Fruit fly (Drosophila melanogaster) whole organism, wandering third instar larva: ENCODE measurements around the gene fusl.

Experiments used
- Abd-B ChIP-seq: fragments of >200 bp; optimal IDR thresholded peaks from 2 replicates; lab custom pipeline; 2017; ENCODE audit warnings: missing biosample characterization, missing genetic modification characterization
- CG32264 ChIP-seq: fragments of 200-800 bp; sonication (Bioruptor generic); optimal IDR thresholded peaks from 2 replicates; lab custom pipeline; 2016; ENCODE audit warnings: missing biosample characterization, missing genetic modification characterization
- CG9705 ChIP-seq: fragments of 200-800 bp; sonication (Bioruptor generic); optimal IDR thresholded peaks from 2 replicates; lab custom pipeline; 2018; ENCODE audit warnings: missing biosample characterization, mild to moderate bottlenecking, missing genetic modification characterization
- Dfd ChIP-seq: fragments of >200 bp; optimal IDR thresholded peaks from 2 replicates; lab custom pipeline; 2017; ENCODE audit warnings: missing biosample characterization, missing genetic modification characterization
- GATAd ChIP-seq: sonication (Bioruptor generic); optimal IDR thresholded peaks from 2 replicates; lab custom pipeline; 2016; ENCODE audit warnings: missing biosample characterization, missing genetic modification characterization
- HLH106 ChIP-seq: fragments of 200-800 bp; optimal IDR thresholded peaks from 3 replicates; lab custom pipeline; 2019; ENCODE audit warnings: missing biosample characterization, mild to moderate bottlenecking, missing genetic modification characterization, moderate library complexity
- Hnf4 ChIP-seq: fragments of 200-800 bp; sonication (Bioruptor generic); optimal IDR thresholded peaks from 2 replicates; lab custom pipeline; 2016; ENCODE audit warnings: missing biosample characterization, mild to moderate bottlenecking, missing genetic modification characterization
- Hr78 ChIP-seq: fragments of >200 bp; optimal IDR thresholded peaks from 2 replicates; lab custom pipeline; 2017; ENCODE audit warnings: missing biosample characterization, missing genetic modification characterization
- Mio ChIP-seq: sonication (Bioruptor generic); optimal IDR thresholded peaks from 2 replicates; lab custom pipeline; 2016; ENCODE audit warnings: missing biosample characterization, missing genetic modification characterization
- Myc ChIP-seq: fragments of >200 bp; optimal IDR thresholded peaks from 2 replicates; lab custom pipeline; 2017
- N ChIP-seq: fragments of >200 bp; optimal IDR thresholded peaks from 2 replicates; lab custom pipeline; 2018; ENCODE audit warnings: missing biosample characterization, missing external identifiers, missing genetic modification characterization
- OdsH ChIP-seq: fragments of 200-800 bp; sonication (Bioruptor generic); optimal IDR thresholded peaks from 2 replicates; lab custom pipeline; 2016; ENCODE audit warnings: missing biosample characterization, mild to moderate bottlenecking, missing genetic modification characterization
- Rel ChIP-seq, 2 experiments: fragments of 200-800 bp; sonication (Bioruptor generic) in 1 of 2; optimal IDR thresholded peaks; 2 replicates in 1 of 2; 3 replicates in 1 of 2; lab custom pipeline; 2016 to 2019; ENCODE audit warnings: mild to moderate bottlenecking in 2 of 2, missing biosample characterization in 2 of 2, missing genetic modification characterization in 2 of 2, moderate library complexity in 1 of 2
- Sp1 ChIP-seq: fragments of 200-800 bp; sonication (Bioruptor generic); optimal IDR thresholded peaks from 3 replicates; lab custom pipeline; 2019; ENCODE audit warnings: missing biosample characterization, mild to moderate bottlenecking, missing genetic modification characterization, moderate library complexity
- Vsx2 ChIP-seq: fragments of 200-300, 225-300 bp; sonication (Bioruptor generic); optimal IDR thresholded peaks from 2 replicates; lab custom pipeline; 2018; ENCODE audit warnings: missing biosample characterization, missing genetic modification characterization; ENCODE audit not compliant: partially characterized antibody
- dl ChIP-seq, 2 experiments: fragments of 175-275, 200-275 bp in 1 of 2; fragments of 200-275 bp in 1 of 2; sonication (Bioruptor generic); optimal IDR thresholded peaks; lab custom pipeline; 2018; ENCODE audit warnings: mild to moderate bottlenecking in 2 of 2, missing biosample characterization in 2 of 2, missing genetic modification characterization in 2 of 2, moderate library complexity in 2 of 2; ENCODE audit not compliant: partially characterized antibody in 2 of 2, insufficient read depth in 1 of 2
- dmrt93B ChIP-seq: fragments of 200-800 bp; sonication (Bioruptor generic); optimal IDR thresholded peaks from 2 replicates; lab custom pipeline; 2018; ENCODE audit warnings: missing biosample characterization, mild to moderate bottlenecking, missing genetic modification characterization
- dsf ChIP-seq: sonication (Bioruptor generic); optimal IDR thresholded peaks from 2 replicates; lab custom pipeline; 2016; ENCODE audit warnings: missing biosample characterization, missing genetic modification characterization, borderline replicate concordance
- ey ChIP-seq: fragments of 200-800 bp; sonication (Bioruptor generic); optimal IDR thresholded peaks from 2 replicates; lab custom pipeline; 2016; ENCODE audit warnings: missing biosample characterization, missing genetic modification characterization
- foxo ChIP-seq, 2 experiments: fragments of 200-800 bp; sonication (Bioruptor generic); optimal IDR thresholded peaks; 2 replicates in 1 of 2; 3 replicates in 1 of 2; lab custom pipeline; 2016 to 2017; ENCODE audit warnings: missing biosample characterization in 2 of 2, missing genetic modification characterization in 2 of 2
- fru ChIP-seq: fragments of 200-800 bp; sonication (Bioruptor generic); optimal IDR thresholded peaks from 3 replicates; lab custom pipeline; 2016; ENCODE audit warnings: missing biosample characterization, mild to moderate bottlenecking, missing genetic modification characterization
- h ChIP-seq: fragments of 200-800 bp; sonication (Bioruptor generic); optimal IDR thresholded peaks from 3 replicates; lab custom pipeline; 2016; ENCODE audit warnings: missing biosample characterization, mild to moderate bottlenecking, missing genetic modification characterization
- jim ChIP-seq: fragments of 175-275, 200-325 bp; sonication (Bioruptor generic); optimal IDR thresholded peaks from 2 replicates; lab custom pipeline; 2016; ENCODE audit warnings: missing biosample characterization, mild to moderate bottlenecking, missing genetic modification characterization
- lola ChIP-seq: fragments of >200 bp; optimal IDR thresholded peaks from 2 replicates; lab custom pipeline; 2017; ENCODE audit warnings: missing biosample characterization, missing genetic modification characterization
- pan ChIP-seq: fragments of >200 bp; optimal IDR thresholded peaks from 2 replicates; lab custom pipeline; 2017
- psq ChIP-seq: fragments of 200-800 bp; sonication (Bioruptor generic); optimal IDR thresholded peaks from 3 replicates; lab custom pipeline; 2017; ENCODE audit warnings: missing biosample characterization, mild to moderate bottlenecking, missing genetic modification characterization, moderate library complexity
- sv ChIP-seq: fragments of 200-800 bp; sonication (Bioruptor generic); optimal IDR thresholded peaks from 3 replicates; lab custom pipeline; 2016; ENCODE audit warnings: missing biosample characterization, missing genetic modification characterization
- tai ChIP-seq: sonication (Bioruptor generic); optimal IDR thresholded peaks from 2 replicates; lab custom pipeline; 2016; ENCODE audit warnings: missing biosample characterization, missing genetic modification characterization
- woc ChIP-seq: sonication (Bioruptor generic); optimal IDR thresholded peaks from 2 replicates; lab custom pipeline; 2016; ENCODE audit warnings: missing biosample characterization, mild to moderate bottlenecking, missing genetic modification characterization

The fusl gene

DNA sequence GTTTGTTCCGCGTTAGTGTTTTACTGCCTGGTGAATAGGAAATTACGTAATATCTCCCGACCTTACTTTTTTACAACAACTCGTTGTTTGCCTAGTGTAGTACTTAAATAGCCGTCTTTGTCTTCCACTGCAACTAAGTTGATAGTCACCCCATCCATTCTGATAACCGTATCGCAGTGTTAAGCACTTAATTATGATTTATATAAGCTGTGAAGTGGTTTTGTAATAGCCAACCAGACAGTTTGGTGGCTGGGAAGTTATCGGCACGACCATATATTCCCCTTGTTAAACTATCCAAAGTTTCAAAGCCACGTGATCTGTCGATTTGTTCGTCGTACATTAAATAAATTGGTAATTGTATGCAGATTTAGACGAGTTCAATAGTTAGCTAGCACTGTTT lies 33.5 kb downstream of the fusl start:
- TF ChIP-seq psq (no peak), CG9705 (no peak), Hr78 (GFP tag; lab: Kevin White, UChicago) (no peak), fru (GFP tag; lab: Kevin White, UChicago) (no peak), pan (lab: Kevin White, UChicago) (no peak), lola (GFP tag; lab: Kevin White, UChicago) (no peak), ey (GFP tag; lab: Kevin White, UChicago) (no peak), Rel (GFP tag; optimal IDR thresholded peaks at IDR 0.05; lab: Kevin White, UChicago) (no peak), Rel (tag; optimal IDR thresholded peaks at IDR 0.05; lab: Kevin White, UChicago) (no peak), Hnf4 (no peak), HLH106 (tag; lab: Kevin White, UChicago) (no peak), GATAd (GFP tag; lab: Kevin White, UChicago) (no peak)

DNA sequence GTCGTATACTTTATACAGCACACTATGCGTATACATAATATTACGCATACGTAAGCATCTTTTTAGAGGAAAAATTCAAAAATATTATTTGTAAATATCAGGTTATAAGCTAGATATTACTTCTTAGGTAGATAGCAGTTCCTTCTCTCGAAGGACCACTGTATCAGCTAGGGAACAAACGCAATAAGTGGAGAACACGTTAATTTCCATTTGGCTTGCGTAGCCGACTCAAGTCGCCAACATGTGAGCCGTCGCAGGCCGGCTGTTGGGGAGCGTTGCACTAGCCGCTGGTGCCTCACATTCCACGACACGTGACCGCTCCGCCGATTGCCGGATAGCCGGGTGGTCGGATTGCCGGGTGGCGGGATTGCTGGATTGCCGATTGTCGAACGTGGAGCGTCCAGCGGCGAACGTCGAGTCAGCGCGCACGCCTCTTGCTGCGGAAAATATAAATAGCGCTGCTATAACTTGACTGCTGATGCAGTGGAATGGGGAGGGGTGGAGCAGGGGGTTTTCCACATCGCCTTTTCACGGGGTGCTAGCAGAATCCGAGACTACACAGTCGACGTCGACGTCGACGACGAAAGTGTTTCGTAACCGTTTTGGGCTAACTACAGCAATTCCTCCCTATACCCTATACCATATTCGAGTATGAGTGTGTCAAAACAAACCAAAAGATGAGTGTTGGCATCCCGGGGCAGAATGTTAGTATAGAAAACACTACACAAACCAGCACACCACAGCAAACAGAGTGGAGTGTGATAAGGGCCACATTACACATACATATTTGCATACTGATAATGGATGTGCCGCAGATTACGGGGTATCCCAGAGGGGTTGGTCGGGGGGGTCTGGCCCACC lies 34.6 kb downstream of the fusl start:
- TF ChIP-seq foxo (GFP tag; optimal IDR thresholded peaks at IDR 0.05; lab: Kevin White, UChicago) = peak in 1 of 2 experiments; percentile 15
- TF ChIP-seq Rel (GFP tag; optimal IDR thresholded peaks at IDR 0.05; lab: Kevin White, UChicago) = no peak
- TF ChIP-seq Rel (tag; optimal IDR thresholded peaks at IDR 0.05; lab: Kevin White, UChicago) = peak; percentile 22
- no peak for TF ChIP-seq woc (GFP tag; lab: Kevin White, UChicago)

DNA sequence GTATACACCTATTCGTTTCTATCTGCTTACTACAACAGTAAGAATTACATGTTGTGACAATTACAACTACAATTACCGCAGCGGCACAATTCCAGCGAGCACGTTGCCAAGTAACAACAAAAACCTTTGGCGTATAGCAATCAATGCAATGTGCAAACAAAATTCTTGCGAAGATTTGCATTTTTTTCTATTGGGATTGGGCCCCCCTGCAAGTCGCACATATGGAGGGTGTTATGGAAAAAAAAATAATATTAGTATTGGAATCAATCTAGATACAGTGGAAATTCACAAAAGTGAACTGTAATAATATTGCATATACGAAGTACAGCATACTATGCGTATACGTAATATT lies 35.2 kb downstream of the fusl start:
- TF ChIP-seq h (GFP tag; lab: Kevin White, UChicago) (no peak), sv (GFP tag; lab: Kevin White, UChicago) (no peak), Hnf4 (no peak), CG32264 (GFP tag; lab: Kevin White, UChicago) (no peak), Vsx2 (no peak), jim (GFP tag; lab: Kevin White, UChicago) (no peak), Dfd (GFP tag; lab: Kevin White, UChicago) (no peak), N (GFP tag; lab: Kevin White, UChicago) (no peak), OdsH (GFP tag; lab: Kevin White, UChicago) (no peak), tai (no peak), dl (GFP tag; optimal IDR thresholded peaks at IDR 0.05; lab: Kevin White, UChicago; ENCODE audit: insufficient read depth in 1 of 2, partially characterized antibody in 2 of 2) (no peak)
- TF ChIP-seq, all 38 proteins: peak for 0

DNA sequence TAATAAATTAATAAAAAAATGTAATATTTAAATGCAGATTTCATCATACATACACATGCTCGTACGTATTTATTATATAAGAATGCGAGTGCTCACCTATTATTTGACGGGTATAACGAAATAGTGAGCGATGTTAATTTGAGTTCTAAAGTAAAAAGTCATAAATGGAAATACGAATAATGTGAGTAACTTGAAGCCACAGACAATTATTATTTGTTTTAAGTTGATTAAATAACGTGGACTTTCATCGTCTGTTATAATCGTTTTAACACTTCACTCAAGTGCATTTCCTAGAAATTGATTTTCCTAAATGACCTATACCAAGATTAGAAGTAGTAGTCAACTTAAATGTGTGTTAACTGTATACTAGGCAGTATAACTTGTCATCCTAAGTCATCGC lies 35.6 kb downstream of the fusl start:
- TF ChIP-seq Sp1 (GFP tag; lab: Kevin White, UChicago) (no peak), OdsH (GFP tag; lab: Kevin White, UChicago) (no peak), Dfd (GFP tag; lab: Kevin White, UChicago) (no peak), dmrt93B (GFP tag; lab: Kevin White, UChicago) (no peak), Mio (GFP tag; lab: Kevin White, UChicago) (no peak), fru (GFP tag; lab: Kevin White, UChicago) (no peak)
- TF ChIP-seq, all 38 proteins: peak for 0

DNA sequence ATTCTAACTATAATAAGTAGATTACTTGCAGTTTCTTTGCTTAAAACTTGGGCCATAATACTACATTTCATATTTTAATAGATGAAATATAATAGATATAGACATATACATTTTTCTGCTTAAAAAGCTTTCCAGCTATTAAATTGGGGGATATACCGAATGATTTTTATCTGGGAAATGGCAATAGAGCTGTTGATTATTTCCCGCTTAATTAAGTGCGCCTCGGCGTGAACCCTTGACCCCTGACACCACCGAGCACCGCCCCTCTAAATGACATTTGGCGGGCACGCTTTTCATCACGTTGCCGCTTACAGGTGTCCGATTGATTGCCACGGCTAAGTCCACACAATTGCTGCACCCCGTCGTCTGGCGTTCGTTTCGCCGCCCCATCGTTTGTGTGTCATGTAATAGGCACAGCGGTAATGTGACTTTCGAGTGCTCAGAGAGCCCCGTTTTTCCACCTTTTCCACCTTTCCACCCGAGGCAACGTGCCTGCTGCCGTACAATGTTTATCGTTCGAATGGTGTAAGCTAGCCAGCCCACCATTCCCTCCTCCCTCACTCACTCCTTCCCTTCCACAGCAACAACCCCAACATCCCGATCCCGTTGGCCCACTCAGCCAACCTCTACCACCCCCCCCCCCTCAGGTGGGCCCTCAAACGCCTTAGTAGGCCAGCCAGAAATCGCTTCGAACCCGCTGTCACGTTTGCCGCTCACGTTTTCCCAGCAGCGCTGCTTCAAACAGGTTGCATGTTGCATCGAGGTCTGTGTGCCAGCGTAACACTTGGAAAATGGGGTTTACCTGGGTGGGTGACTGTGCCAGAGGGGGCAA lies 36.9 kb downstream of the fusl start:
- no peak for TF ChIP-seq foxo (GFP tag; optimal IDR thresholded peaks at IDR 0.05; lab: Kevin White, UChicago)
- TF ChIP-seq Rel (GFP tag; optimal IDR thresholded peaks at IDR 0.05; lab: Kevin White, UChicago) = no peak
- peak; percentile 67 for TF ChIP-seq Rel (tag; optimal IDR thresholded peaks at IDR 0.05; lab: Kevin White, UChicago)

DNA sequence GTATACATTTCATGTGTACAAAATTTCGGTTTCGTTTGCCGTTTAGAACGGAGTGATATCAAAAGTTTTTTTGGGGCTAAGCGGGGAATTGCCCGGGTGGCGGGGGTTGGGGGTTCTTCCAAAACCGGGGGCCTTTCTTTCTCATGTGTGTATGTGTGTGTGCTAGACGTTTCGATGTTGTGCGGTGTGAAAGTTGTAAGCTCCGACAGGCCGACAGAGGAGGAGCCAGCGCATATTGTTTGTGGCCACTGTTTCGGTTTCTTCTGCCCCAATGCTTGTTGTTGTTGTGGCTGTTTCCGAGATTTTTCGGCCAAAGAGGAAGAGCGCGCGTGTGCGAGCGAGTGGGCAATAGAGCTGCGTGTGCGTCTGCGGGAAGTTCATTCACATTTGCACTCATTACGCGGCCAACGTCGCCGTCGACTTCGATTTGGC lies 37.6 kb downstream of the fusl start:
- TF ChIP-seq h (GFP tag; lab: Kevin White, UChicago) = peak; percentile 22
- TF ChIP-seq Abd-B (GFP tag; lab: Kevin White, UChicago) = no peak
- TF ChIP-seq jim (GFP tag; lab: Kevin White, UChicago) = no peak
- no peak for TF ChIP-seq dsf
- TF ChIP-seq tai = no peak
- TF ChIP-seq Myc (lab: Kevin White, UChicago) = no peak
- no peak for TF ChIP-seq psq
- no peak for TF ChIP-seq Rel (GFP tag; optimal IDR thresholded peaks at IDR 0.05; lab: Kevin White, UChicago)
- TF ChIP-seq Rel (tag; optimal IDR thresholded peaks at IDR 0.05; lab: Kevin White, UChicago) = peak; percentile 50
